In the genomic region with DNA sequence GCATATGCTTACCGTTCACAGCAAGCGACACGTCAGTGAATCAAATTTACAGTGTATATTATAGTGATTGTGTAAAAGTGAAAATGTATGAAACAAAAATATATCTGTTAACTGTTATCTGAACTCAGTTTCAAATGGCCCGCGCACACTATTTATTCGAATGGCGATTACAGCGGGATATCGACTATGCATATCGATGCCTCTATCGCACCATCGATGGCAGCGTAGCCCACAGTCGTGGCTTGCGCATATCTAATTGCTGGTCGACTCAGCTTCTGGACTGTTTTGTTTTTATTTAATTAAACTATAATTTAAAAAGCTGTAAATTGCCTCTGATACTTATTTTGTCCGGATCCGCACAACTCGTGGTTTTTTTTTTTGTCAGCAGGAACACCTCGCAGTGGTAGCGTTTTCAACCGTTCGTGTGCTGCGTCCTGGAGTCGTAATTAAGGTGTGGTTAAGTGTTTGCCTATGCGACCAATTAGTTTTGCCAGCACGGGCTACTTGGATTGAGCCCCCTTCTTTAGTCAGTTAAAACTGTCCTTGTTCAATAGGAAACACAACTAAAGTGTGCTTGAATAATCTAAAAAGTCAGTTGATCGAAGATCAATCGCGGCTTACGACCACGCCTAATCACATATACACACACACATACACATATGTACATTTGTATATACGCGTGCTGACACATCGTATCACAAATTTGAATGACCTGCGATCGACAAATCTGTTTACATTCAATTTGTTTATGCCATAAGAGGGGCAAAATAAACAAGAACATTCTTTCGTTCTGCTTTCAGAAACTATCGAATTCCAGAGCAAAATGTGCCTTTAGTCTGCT, we compare ENCODE assay signal across 1 fruit fly cellular context.
TF ChIP-seq lines count a peak whose summit lies in the region.

A gene (plus strand): TSS at position 228 of the 841 bp plus-strand sequence.

TF ChIP-seq in whole organism, embryonic, 481 proteins besides CTCF, POLR2A, EP300 and RAD21 (continued from another document and continues in another):
- TF ChIP-seq CG4617 (GFP tag; optimal IDR thresholded peaks at IDR 0.05; lab: Kevin White, UChicago; ENCODE audit: borderline replicate concordance) (peak; percentile 48), Vsx1 (GFP tag; optimal IDR thresholded peaks at IDR 0.05; lab: Kevin White, UChicago) (no peak), Ets97D (GFP tag; optimal IDR thresholded peaks at IDR 0.05; lab: Kevin White, UChicago) (peak; percentile 38), dysf (GFP tag; IDR thresholded peaks at IDR 0.05; lab: Robert Waterston, UW) (no peak), CG15011 (GFP tag; optimal IDR thresholded peaks at IDR 0.05; lab: Kevin White, UChicago) (no peak), ase (GFP tag; IDR thresholded peaks at IDR 0.05; lab: Robert Waterston, UW) (no peak), stwl (tag; optimal IDR thresholded peaks at IDR 0.05; lab: Kevin White, UChicago) (peak; percentile 55), CG2116 (GFP tag; optimal IDR thresholded peaks at IDR 0.05; lab: Kevin White, UChicago) (peak; percentile 87), CG3407 (GFP tag; optimal IDR thresholded peaks at IDR 0.05; lab: Kevin White, UChicago) (no peak), hkb (optimal IDR thresholded peaks at IDR 0.05; lab: Kevin White, UChicago) (no peak), hkb (GFP tag; IDR thresholded peaks at IDR 0.05; lab: Robert Waterston, UW) (no peak), her (GFP tag; optimal IDR thresholded peaks at IDR 0.05; lab: Kevin White, UChicago) (no peak), CG12104 (GFP tag; optimal IDR thresholded peaks at IDR 0.05; lab: Kevin White, UChicago) (no peak), zen (tag; optimal IDR thresholded peaks at IDR 0.05; lab: Kevin White, UChicago) (peak; percentile 58), chm (GFP tag; IDR thresholded peaks at IDR 0.05; lab: Robert Waterston, UW) (no peak), CG10431 (GFP tag; optimal IDR thresholded peaks at IDR 0.05; lab: Kevin White, UChicago) (no peak), CG12391 (tag; optimal IDR thresholded peaks at IDR 0.05; lab: Kevin White, UChicago) (peak; percentile 20), CG12659 (GFP tag; optimal IDR thresholded peaks at IDR 0.05; lab: Kevin White, UChicago) (peak; percentile 48), CG13775 (GFP tag; optimal IDR thresholded peaks at IDR 0.05; lab: Kevin White, UChicago) (no peak), Mrtf (GFP tag; IDR thresholded peaks at IDR 0.05; lab: Robert Waterston, UW) (no peak), nerfin-2 (GFP tag; IDR thresholded peaks at IDR 0.05; lab: Robert Waterston, UW; ENCODE audit: partially characterized antibody) (peak; percentile 94), vnd (GFP tag; IDR thresholded peaks at IDR 0.05; lab: Robert Waterston, UW; ENCODE audit: partially characterized antibody) (peak; percentile 86), lilli (GFP tag; optimal IDR thresholded peaks at IDR 0.05; lab: Kevin White, UChicago) (peak; percentile 49), hb (GFP tag; IDR thresholded peaks at IDR 0.05; lab: Robert Waterston, UW; ENCODE audit: partially characterized antibody) (peak; percentile 94), Trl (optimal IDR thresholded peaks at IDR 0.05; lab: Kevin White, UChicago) (no peak), Trl (GFP tag; optimal IDR thresholded peaks at IDR 0.05; lab: Kevin White, UChicago) (no peak), CG18476 (GFP tag; optimal IDR thresholded peaks at IDR 0.05; lab: Kevin White, UChicago) (peak; percentile 9), Asciz (GFP tag; optimal IDR thresholded peaks at IDR 0.05; lab: Kevin White, UChicago) (no peak), gfzf (GFP tag; optimal IDR thresholded peaks at IDR 0.05; lab: Kevin White, UChicago) (peak; percentile 9), CoRest (tag; optimal IDR thresholded peaks at IDR 0.05; lab: Kevin White, UChicago) (peak; percentile 2), sr (GFP tag; IDR thresholded peaks at IDR 0.05; lab: Robert Waterston, UW) (no peak), nmo (GFP tag; optimal IDR thresholded peaks at IDR 0.05; lab: Kevin White, UChicago) (peak; percentile 30), sna (GFP tag; IDR thresholded peaks at IDR 0.05; lab: Robert Waterston, UW; ENCODE audit: partially characterized antibody) (peak; percentile 86), unc-4 (GFP tag; IDR thresholded peaks at IDR 0.05; lab: Robert Waterston, UW; ENCODE audit: partially characterized antibody) (peak; percentile 94), CG3995 (GFP tag; optimal IDR thresholded peaks at IDR 0.05; lab: Kevin White, UChicago) (no peak), CG30403 (GFP tag; optimal IDR thresholded peaks at IDR 0.05; lab: Kevin White, UChicago) (no peak), CG4820 (GFP tag; optimal IDR thresholded peaks at IDR 0.05; lab: Kevin White, UChicago) (no peak), Lim3 (GFP tag; IDR thresholded peaks at IDR 0.05; lab: Robert Waterston, UW) (no peak), maf-S (GFP tag; optimal IDR thresholded peaks at IDR 0.05; lab: Kevin White, UChicago) (no peak), CG11085 (GFP tag; IDR thresholded peaks at IDR 0.05; lab: Robert Waterston, UW) (no peak), Camta (GFP tag; optimal IDR thresholded peaks at IDR 0.05; lab: Kevin White, UChicago) (no peak), Gug (GFP tag; IDR thresholded peaks at IDR 0.05; lab: Robert Waterston, UW) (peak; percentile 14; the same call in 1 of the 4 replicates), salm (tag; optimal IDR thresholded peaks at IDR 0.05; lab: Kevin White, UChicago) (no peak), zen2 (GFP tag; IDR thresholded peaks at IDR 0.05; lab: Robert Waterston, UW; ENCODE audit: partially characterized antibody) (peak; percentile 89), Scr (GFP tag; IDR thresholded peaks at IDR 0.05; lab: Robert Waterston, UW; ENCODE audit: partially characterized antibody) (peak; percentile 91), ERR (GFP tag; optimal IDR thresholded peaks at IDR 0.05; lab: Kevin White, UChicago) (no peak), CG9876 (GFP tag; optimal IDR thresholded peaks at IDR 0.05; lab: Kevin White, UChicago) (no peak), HmgZ (tag; optimal IDR thresholded peaks at IDR 0.05; lab: Kevin White, UChicago) (peak; percentile 58), CG9609 (GFP tag; optimal IDR thresholded peaks at IDR 0.05; lab: Kevin White, UChicago) (no peak), Elba2 (GFP tag; optimal IDR thresholded peaks at IDR 0.05; lab: Kevin White, UChicago) (peak; percentile 57), trem (tag; optimal IDR thresholded peaks at IDR 0.05; lab: Kevin White, UChicago) (peak; percentile 60), CG10267 (tag; optimal IDR thresholded peaks at IDR 0.05; lab: Kevin White, UChicago) (peak; percentile 58), grn (GFP tag; optimal IDR thresholded peaks at IDR 0.05; lab: Kevin White, UChicago) (no peak), cas (GFP tag; IDR thresholded peaks at IDR 0.05; lab: Robert Waterston, UW) (no peak), CG4328 (GFP tag; optimal IDR thresholded peaks at IDR 0.05; lab: Kevin White, UChicago) (no peak), Dref (GFP tag; IDR thresholded peaks at IDR 0.05; lab: Robert Waterston, UW) (peak; percentile 99), fd64A (GFP tag; optimal IDR thresholded peaks at IDR 0.05; lab: Kevin White, UChicago) (no peak), CG8924 (tag; optimal IDR thresholded peaks at IDR 0.05; lab: Kevin White, UChicago) (peak; percentile 33), cg (GFP tag; optimal IDR thresholded peaks at IDR 0.05; lab: Kevin White, UChicago) (peak; percentile 76), CG14965 (GFP tag; optimal IDR thresholded peaks at IDR 0.05; lab: Kevin White, UChicago; ENCODE audit: borderline replicate concordance) (no peak), mam (GFP tag; optimal IDR thresholded peaks at IDR 0.05; lab: Kevin White, UChicago) (peak; percentile 36), CG13624 (GFP tag; optimal IDR thresholded peaks at IDR 0.05; lab: Kevin White, UChicago) (peak; percentile 59), caup (GFP tag; optimal IDR thresholded peaks at IDR 0.05; lab: Kevin White, UChicago; ENCODE audit: severe bottlenecking) (no peak), CG13894 (tag; optimal IDR thresholded peaks at IDR 0.05; lab: Kevin White, UChicago) (peak; percentile 14), ac (GFP tag; optimal IDR thresholded peaks at IDR 0.05; lab: Kevin White, UChicago) (no peak), tgo (GFP tag; IDR thresholded peaks at IDR 0.05; lab: Robert Waterston, UW) (no peak), lola (GFP tag; optimal IDR thresholded peaks at IDR 0.05; lab: Kevin White, UChicago) (no peak), Sox100B (GFP tag; optimal IDR thresholded peaks at IDR 0.05; lab: Kevin White, UChicago) (no peak), gro (GFP tag; optimal IDR thresholded peaks at IDR 0.05; lab: Kevin White, UChicago) (peak; percentile 62), CG34422 (GFP tag; IDR thresholded peaks at IDR 0.05; lab: Robert Waterston, UW) (0 out of 3 replicates have a peak, but pooled peaks have one; percentile 12), sens (GFP tag; lab: Kevin White, UChicago) (peak; percentile 89), Usf (GFP tag; optimal IDR thresholded peaks at IDR 0.05; lab: Kevin White, UChicago) (no peak), CG17802 (tag; optimal IDR thresholded peaks at IDR 0.05; lab: Kevin White, UChicago) (no peak), psq (GFP tag; optimal IDR thresholded peaks at IDR 0.05; lab: Kevin White, UChicago) (no peak), CG1529 (GFP tag; optimal IDR thresholded peaks at IDR 0.05; lab: Kevin White, UChicago) (no peak), Xrp1 (GFP tag; IDR thresholded peaks at IDR 0.05; lab: Robert Waterston, UW) (0 out of 2 replicates have a peak, but pooled peaks have one; percentile 21), CG2875 (GFP tag; optimal IDR thresholded peaks at IDR 0.05; lab: Kevin White, UChicago) (no peak), CG30431 (GFP tag; optimal IDR thresholded peaks at IDR 0.05; lab: Kevin White, UChicago) (no peak), CG2199 (GFP tag; IDR thresholded peaks at IDR 0.05; lab: Robert Waterston, UW) (0 out of 3 replicates have a peak, but pooled peaks have one; percentile 67), tin (GFP tag; optimal IDR thresholded peaks at IDR 0.05; lab: Kevin White, UChicago) (no peak), Deaf1 (tag; optimal IDR thresholded peaks at IDR 0.05; lab: Kevin White, UChicago) (no peak), Hr51 (GFP tag; optimal IDR thresholded peaks at IDR 0.05; lab: Kevin White, UChicago) (peak in 1 of 2 experiments; percentile 38), Atf6 (GFP tag; IDR thresholded peaks at IDR 0.05; lab: Robert Waterston, UW) (no peak), CG8944 (GFP tag; optimal IDR thresholded peaks at IDR 0.05; lab: Kevin White, UChicago) (no peak), abd-A (tag; optimal IDR thresholded peaks at IDR 0.05; lab: Kevin White, UChicago) (no peak), CG17361 (GFP tag; IDR thresholded peaks at IDR 0.05; lab: Robert Waterston, UW) (0 out of 3 replicates have a peak, but pooled peaks have one; percentile 10), CG3065 (GFP tag; optimal IDR thresholded peaks at IDR 0.05; lab: Kevin White, UChicago) (peak; percentile 20), Hr39 (optimal IDR thresholded peaks at IDR 0.05; lab: Kevin White, UChicago) (no peak), Stat92E (GFP tag; optimal IDR thresholded peaks at IDR 0.05; lab: Kevin White, UChicago) (no peak), CG14860 (GFP tag; IDR thresholded peaks at IDR 0.05; lab: Robert Waterston, UW; ENCODE audit: partially characterized antibody) (peak; percentile 93), Lhr (GFP tag; optimal IDR thresholded peaks at IDR 0.05; lab: Kevin White, UChicago) (peak; percentile 39), Bgb (GFP tag; IDR thresholded peaks at IDR 0.05; lab: Robert Waterston, UW; ENCODE audit: partially characterized antibody) (peak; percentile 97), CG11695 (GFP tag; IDR thresholded peaks at IDR 0.05; lab: Robert Waterston, UW) (no peak), CG7745 (tag; optimal IDR thresholded peaks at IDR 0.05; lab: Kevin White, UChicago) (no peak), NFAT (GFP tag; IDR thresholded peaks at IDR 0.05; lab: Robert Waterston, UW) (no peak), CHES-1-like (GFP tag; optimal IDR thresholded peaks at IDR 0.05; lab: Kevin White, UChicago) (no peak), Meics (GFP tag; optimal IDR thresholded peaks at IDR 0.05; lab: Kevin White, UChicago) (no peak), pzg (GFP tag; optimal IDR thresholded peaks at IDR 0.05; lab: Kevin White, UChicago) (peak; percentile 82), tup (GFP tag; optimal IDR thresholded peaks at IDR 0.05; lab: Kevin White, UChicago) (peak; percentile 31), chinmo (GFP tag; IDR thresholded peaks at IDR 0.05; lab: Robert Waterston, UW; ENCODE audit: partially characterized antibody) (peak; percentile 90; the same call in 2 of the 4 replicates), CG31224 (GFP tag; IDR thresholded peaks at IDR 0.05; lab: Robert Waterston, UW) (no peak), lmd (GFP tag; IDR thresholded peaks at IDR 0.05; lab: Robert Waterston, UW) (0 out of 2 replicates have a peak, but pooled peaks have one; percentile 7), Xbp1 (GFP tag; optimal IDR thresholded peaks at IDR 0.05; lab: Kevin White, UChicago) (no peak), CG11560 (tag; IDR thresholded peaks at IDR 0.05; lab: Robert Waterston, UW) (peak; percentile 92), NfI (GFP tag; optimal IDR thresholded peaks at IDR 0.05; lab: Kevin White, UChicago) (no peak), Drgx (GFP tag; IDR thresholded peaks at IDR 0.05; lab: Robert Waterston, UW) (no peak), bbx (GFP tag; IDR thresholded peaks at IDR 0.05; lab: Robert Waterston, UW; ENCODE audit: partially characterized antibody) (peak; percentile 98), Eip74EF (GFP tag; optimal IDR thresholded peaks at IDR 0.05; lab: Kevin White, UChicago) (no peak), CG17186 (GFP tag; optimal IDR thresholded peaks at IDR 0.05; lab: Kevin White, UChicago) (peak; percentile 26), gsb-n (tag; optimal IDR thresholded peaks at IDR 0.05; lab: Kevin White, UChicago) (peak; percentile 29), Adf1 (GFP tag; IDR thresholded peaks at IDR 0.05; lab: Robert Waterston, UW) (peak; percentile 27), croc (GFP tag; conservative IDR thresholded peaks at IDR 0.05; lab: Robert Waterston, UW) (no peak), ewg (GFP tag; optimal IDR thresholded peaks at IDR 0.05; lab: Kevin White, UChicago) (peak; percentile 6), jumu (GFP tag; optimal IDR thresholded peaks at IDR 0.05; lab: Kevin White, UChicago) (no peak), CG9932 (GFP tag; IDR thresholded peaks at IDR 0.05; lab: Robert Waterston, UW) (peak; percentile 46; the same call in 1 of the 2 replicates), ara (GFP tag; IDR thresholded peaks at IDR 0.05; lab: Robert Waterston, UW) (no peak), CG6683 (GFP tag; optimal IDR thresholded peaks at IDR 0.05; lab: Kevin White, UChicago) (no peak), Antp (GFP tag; optimal IDR thresholded peaks at IDR 0.05; lab: Kevin White, UChicago) (no peak), Bdp1 (GFP tag; optimal IDR thresholded peaks at IDR 0.05; lab: Kevin White, UChicago) (no peak), CG17385 (GFP tag; optimal IDR thresholded peaks at IDR 0.05; lab: Kevin White, UChicago) (no peak), CG17359 (tag; optimal IDR thresholded peaks at IDR 0.05; lab: Kevin White, UChicago) (no peak)
